Fruit fly (Drosophila melanogaster) whole organism, embryonic: ENCODE results near the gene CG7896.

ENCODE experiments used
- B-H2 ChIP-seq: fragments of 200-800 bp; sonication (Bioruptor generic); optimal IDR thresholded peaks from 2 replicates; lab custom pipeline; 2018; ENCODE audit warnings: missing biosample characterization, mild to moderate bottlenecking, missing genetic modification characterization
- CG10431 ChIP-seq: fragments of 200-800 bp; sonication (Bioruptor generic); optimal IDR thresholded peaks from 3 replicates; lab custom pipeline; 2018; ENCODE audit warnings: missing biosample characterization, mild to moderate bottlenecking, missing genetic modification characterization
- CG11560 ChIP-seq: fragments of 200-800 bp; sonication (Bioruptor generic); IDR thresholded peaks from 3 replicates; pipeline ENCODE4 v1.3.6; 2022; ENCODE audit warnings: missing biosample characterization, missing genetic modification characterization
- CG12219 ChIP-seq: fragments of 200-800 bp; sonication (Bioruptor generic); optimal IDR thresholded peaks from 3 replicates; lab custom pipeline; 2018; ENCODE audit warnings: missing biosample characterization, mild to moderate bottlenecking, missing genetic modification characterization
- CG1233 ChIP-seq: fragments of 200-800 bp; sonication (Bioruptor generic); optimal IDR thresholded peaks from 4 replicates; lab custom pipeline; 2018; ENCODE audit warnings: missing biosample characterization, mild to moderate bottlenecking, missing genetic modification characterization
- CG14014 ChIP-seq: fragments of 200-800 bp; sonication (Bioruptor generic); IDR thresholded peaks from 2 replicates; pipeline ENCODE4 v1.3.6; 2022; ENCODE audit warnings: missing biosample characterization, missing genetic modification characterization
- CG14710 ChIP-seq: fragments of 200-800 bp; sonication (Bioruptor generic); optimal IDR thresholded peaks from 3 replicates; lab custom pipeline; 2019; ENCODE audit warnings: missing biosample characterization, mild to moderate bottlenecking, missing genetic modification characterization, moderate library complexity
- CG1832 ChIP-seq: fragments of 200-800 bp; sonication (Bioruptor generic); optimal IDR thresholded peaks from 2 replicates; lab custom pipeline; 2017; ENCODE audit warnings: missing biosample characterization, mild to moderate bottlenecking, missing genetic modification characterization, inconsistent platforms
- CG2889 ChIP-seq: fragments of 200-800 bp; sonication (Bioruptor generic); IDR thresholded peaks from 3 replicates; pipeline ENCODE4 v1.3.6; 2022; ENCODE audit warnings: missing biosample characterization, missing genetic modification characterization
- CG3065 ChIP-seq: fragments of 200-800 bp; sonication (Bioruptor generic); optimal IDR thresholded peaks from 2 replicates; lab custom pipeline; 2016; ENCODE audit warnings: missing biosample characterization, missing genetic modification characterization
- CG34422 ChIP-seq: fragments of 200-800 bp; sonication (Bioruptor generic); IDR thresholded peaks from 3 replicates; pipeline ENCODE4 v1.3.6; 2022; ENCODE audit warnings: missing biosample characterization, missing genetic modification characterization
- CG6654 ChIP-seq: fragments of 200-800 bp; sonication (Bioruptor generic); optimal IDR thresholded peaks from 2 replicates; lab custom pipeline; 2017; ENCODE audit warnings: missing biosample characterization, mild to moderate bottlenecking, missing genetic modification characterization
- CG6689 ChIP-seq: fragments of 200-800 bp; sonication (Bioruptor generic); IDR thresholded peaks from 2 replicates; pipeline ENCODE4 v1.3.6; 2022; ENCODE audit warnings: missing biosample characterization, missing genetic modification characterization
- CG6791 ChIP-seq: fragments of 200-800 bp; sonication (Bioruptor generic); IDR thresholded peaks from 3 replicates; pipeline ENCODE4 v1.3.6; 2022; ENCODE audit warnings: missing biosample characterization, missing genetic modification characterization; ENCODE audit not compliant: partially characterized antibody
- CG7963 ChIP-seq: fragments of 200-800 bp; sonication (Bioruptor generic); IDR thresholded peaks from 3 replicates; pipeline ENCODE4 v1.3.6; 2022; ENCODE audit warnings: missing biosample characterization, missing genetic modification characterization; ENCODE audit not compliant: partially characterized antibody
- CG8281 ChIP-seq: fragments of 200-800 bp; sonication (Bioruptor generic); optimal IDR thresholded peaks from 2 replicates; lab custom pipeline; 2018; ENCODE audit warnings: missing biosample characterization, mild to moderate bottlenecking, missing genetic modification characterization, moderate library complexity
- CG8478 ChIP-seq: fragments of >200 bp; optimal IDR thresholded peaks from 2 replicates; lab custom pipeline; 2018
- CTCF ChIP-seq: fragments of 200-800 bp; sonication (Bioruptor generic); optimal IDR thresholded peaks from 2 replicates; lab custom pipeline; 2017; ENCODE audit warnings: missing biosample characterization, mild to moderate bottlenecking, missing genetic modification characterization, moderate library complexity
- Dad ChIP-seq: fragments of 200-800 bp; sonication (Bioruptor generic); optimal IDR thresholded peaks from 3 replicates; lab custom pipeline; 2016; ENCODE audit warnings: missing biosample characterization, missing genetic modification characterization
- E2f2 ChIP-seq: fragments of 200-800 bp; sonication (Bioruptor generic); IDR thresholded peaks from 2 replicates; pipeline ENCODE4 v1.3.6; 2022; ENCODE audit warnings: missing biosample characterization, missing genetic modification characterization
- HmgZ ChIP-seq: fragments of 200-800 bp; sonication (Bioruptor generic); optimal IDR thresholded peaks from 2 replicates; lab custom pipeline; 2018; ENCODE audit warnings: missing biosample characterization, mild to moderate bottlenecking, missing genetic modification characterization
- Hmx ChIP-seq: fragments of 200-800 bp; sonication (Bioruptor generic); optimal IDR thresholded peaks from 2 replicates; lab custom pipeline; 2016; ENCODE audit warnings: missing biosample characterization, missing genetic modification characterization
- Med ChIP-seq: fragments of 200-800 bp; sonication (Bioruptor generic); peaks from one replicate; lab custom pipeline; 2016; ENCODE audit warnings: missing biosample characterization, missing genetic modification characterization, mild to moderate bottlenecking, inconsistent platforms, moderate library complexity
- NK7.1 ChIP-seq: fragments of 200-800 bp; sonication (Bioruptor generic); optimal IDR thresholded peaks from 3 replicates; lab custom pipeline; 2016; ENCODE audit warnings: missing biosample characterization, missing genetic modification characterization
- Pdp1 ChIP-seq, 2 experiments: fragments of 200-800 bp; sonication (Bioruptor generic); optimal IDR thresholded peaks; 3 replicates each; lab custom pipeline; 2016; ENCODE audit warnings: missing biosample characterization in 2 of 2, missing genetic modification characterization in 2 of 2, mild to moderate bottlenecking in 1 of 2, moderate library complexity in 1 of 2
- Ravus ChIP-seq: fragments of 200-800 bp; sonication (Bioruptor generic); IDR thresholded peaks from 2 replicates; pipeline ENCODE4 v1.3.6; 2022; ENCODE audit warnings: missing biosample characterization, missing genetic modification characterization
- Sry-δ ChIP-seq: fragments of 200-800 bp; sonication (Bioruptor generic); optimal IDR thresholded peaks from 2 replicates; lab custom pipeline; 2016; ENCODE audit warnings: missing biosample characterization, missing genetic modification characterization
- Tbp ChIP-seq: fragments of >200 bp; optimal IDR thresholded peaks from 2 replicates; lab custom pipeline; 2018; ENCODE audit warnings: missing biosample characterization, missing genetic modification characterization
- abd-A ChIP-seq: fragments of 200-800 bp; sonication (Bioruptor generic); optimal IDR thresholded peaks from 3 replicates; lab custom pipeline; 2019; ENCODE audit warnings: missing biosample characterization, mild to moderate bottlenecking, missing genetic modification characterization, moderate library complexity
- bcd ChIP-seq: fragments of 200-800 bp; sonication (Bioruptor generic); optimal IDR thresholded peaks from 2 replicates; lab custom pipeline; 2017; ENCODE audit warnings: missing biosample characterization, mild to moderate bottlenecking, missing genetic modification characterization
- cad ChIP-seq: fragments of >200 bp; optimal IDR thresholded peaks from 2 replicates; lab custom pipeline; 2017; ENCODE audit warnings: missing biosample characterization, missing genetic modification characterization
- chm ChIP-seq: fragments of 200-800 bp; sonication (Bioruptor generic); IDR thresholded peaks from 2 replicates; pipeline ENCODE4 v1.3.6; 2022; ENCODE audit warnings: missing biosample characterization, missing genetic modification characterization
- ci ChIP-seq: fragments of 200-800 bp; sonication (Bioruptor generic); IDR thresholded peaks from 3 replicates; pipeline ENCODE4 v1.3.6; 2022; ENCODE audit warnings: missing biosample characterization, missing genetic modification characterization
- emc ChIP-seq: fragments of 200-800 bp; sonication (Bioruptor generic); optimal IDR thresholded peaks from 2 replicates; lab custom pipeline; 2016; ENCODE audit warnings: missing biosample characterization, missing genetic modification characterization
- fd64A ChIP-seq: fragments of 200-800 bp; sonication (Bioruptor generic); optimal IDR thresholded peaks from 3 replicates; lab custom pipeline; 2018; ENCODE audit warnings: missing biosample characterization, mild to moderate bottlenecking, missing genetic modification characterization
- gce ChIP-seq: fragments of 200-800 bp; sonication (Bioruptor generic); IDR thresholded peaks from 3 replicates; pipeline ENCODE4 v1.3.6; 2022; ENCODE audit warnings: missing biosample characterization, missing genetic modification characterization
- gcm2 ChIP-seq: fragments of 200-800 bp; sonication (Bioruptor generic); optimal IDR thresholded peaks from 2 replicates; lab custom pipeline; 2016; ENCODE audit warnings: missing biosample characterization, missing genetic modification characterization
- ind ChIP-seq: fragments of 200-800 bp; sonication (Bioruptor generic); optimal IDR thresholded peaks from 3 replicates; lab custom pipeline; 2016; ENCODE audit warnings: missing biosample characterization, missing genetic modification characterization
- lola ChIP-seq, 3 experiments: fragments of >200 bp in 2 of 3; fragments of 200-800 bp in 1 of 3; sonication (Bioruptor generic) in 1 of 3; optimal IDR thresholded peaks; 2 replicates each; lab custom pipeline; 2017 to 2019; ENCODE audit warnings: missing biosample characterization in 3 of 3, missing genetic modification characterization in 3 of 3, mild to moderate bottlenecking in 1 of 3, moderate library complexity in 1 of 3
- mam ChIP-seq: fragments of 200-800 bp; sonication (Bioruptor generic); optimal IDR thresholded peaks from 3 replicates; lab custom pipeline; 2016; ENCODE audit warnings: missing biosample characterization, missing genetic modification characterization
- nerfin-1 ChIP-seq: fragments of 200-800 bp; sonication (Bioruptor generic); optimal IDR thresholded peaks from 3 replicates; lab custom pipeline; 2019; ENCODE audit warnings: missing biosample characterization, mild to moderate bottlenecking, missing genetic modification characterization, moderate library complexity
- nom ChIP-seq: fragments of 200-800 bp; sonication (Bioruptor generic); optimal IDR thresholded peaks from 2 replicates; lab custom pipeline; 2017; ENCODE audit warnings: missing biosample characterization, missing genetic modification characterization, mild to moderate bottlenecking, moderate library complexity, missing genetic modification reagents
- p53 ChIP-seq: fragments of 200-800 bp; sonication (Bioruptor generic); optimal IDR thresholded peaks from 2 replicates; lab custom pipeline; 2016; ENCODE audit warnings: missing biosample characterization, missing genetic modification characterization
- ranshi ChIP-seq: fragments of 200-800 bp; sonication (Bioruptor generic); IDR thresholded peaks from 2 replicates; pipeline ENCODE4 v1.3.6; 2022; ENCODE audit warnings: missing biosample characterization, missing genetic modification characterization
- row ChIP-seq: fragments of 200-800 bp; sonication (Bioruptor generic); IDR thresholded peaks from 3 replicates; pipeline ENCODE4 v1.3.6; 2022; ENCODE audit warnings: missing biosample characterization, missing genetic modification characterization
- sens-2 ChIP-seq: fragments of 200-800 bp; sonication (Bioruptor generic); IDR thresholded peaks from 2 replicates; pipeline ENCODE4 v1.3.6; 2022; ENCODE audit warnings: missing biosample characterization, missing genetic modification characterization
- seq ChIP-seq: fragments of 200-800 bp; sonication (Bioruptor generic); IDR thresholded peaks from 2 replicates; pipeline ENCODE4 v1.3.6; 2022; ENCODE audit warnings: missing biosample characterization, missing genetic modification characterization
- sug ChIP-seq: fragments of 200-800 bp; optimal IDR thresholded peaks from 2 replicates; lab custom pipeline; 2019; ENCODE audit warnings: missing biosample characterization, mild to moderate bottlenecking, missing genetic modification characterization, moderate library complexity
- vnd ChIP-seq: fragments of 200-800 bp; sonication (Bioruptor generic); IDR thresholded peaks from 3 replicates; pipeline ENCODE4 v1.3.6; 2022; ENCODE audit warnings: missing biosample characterization, missing genetic modification characterization; ENCODE audit not compliant: partially characterized antibody
- wdn ChIP-seq: fragments of 200-800 bp; sonication (Bioruptor generic); IDR thresholded peaks from 2 replicates; pipeline ENCODE4 v1.3.6; 2022; ENCODE audit warnings: missing biosample characterization, missing genetic modification characterization
- wor ChIP-seq: fragments of 200-800 bp; sonication (Bioruptor generic); IDR thresholded peaks from 2 replicates; pipeline ENCODE4 v1.3.6; 2022; ENCODE audit warnings: missing biosample characterization, missing genetic modification characterization

CG7896 gene

dm6 chr3R:30014480-30014879 lies 31.3 kb downstream of the CG7896 start:
- TF ChIP-seq sug (peak; percentile 31), Pdp1 (GFP tag; optimal IDR thresholded peaks at IDR 0.05; lab: Kevin White, UChicago) (peak in 1 of 2 experiments; percentile 91), ci (peak; percentile 21; the same call in 1 of the 3 replicates), CG6791 (GFP tag; lab: Robert Waterston, UW) (0 out of 3 replicates have a peak, but pooled peaks have one; percentile 8), ind (GFP tag; lab: Kevin White, UChicago) (no peak)

dm6 chr3R:30014977-30015514 lies 31.8 kb downstream of the CG7896 start, which contains the start of gene CG7920:
Gene CG7920, minus strand, starts transcription at chr3R:30015284.
- TF ChIP-seq vnd (GFP tag; lab: Robert Waterston, UW), result peak; percentile 75
- TF ChIP-seq sens-2 (GFP tag; lab: Robert Waterston, UW), result no peak
- TF ChIP-seq row (GFP tag; lab: Robert Waterston, UW), result no peak
- no peak; the same call in 1 of the 2 replicates for TF ChIP-seq ranshi
- TF ChIP-seq Tbp (GFP tag; lab: Kevin White, UChicago), result no peak
- no peak for TF ChIP-seq cad (GFP tag; lab: Kevin White, UChicago)
- no peak for TF ChIP-seq lola (GFP tag; optimal IDR thresholded peaks at IDR 0.05; lab: Kevin White, UChicago)
- no peak for TF ChIP-seq CG8478
- TF ChIP-seq CG1233 (GFP tag; lab: Kevin White, UChicago), result no peak
- TF ChIP-seq abd-A (tag; lab: Kevin White, UChicago), result peak; percentile 37
- no peak for TF ChIP-seq Dad
- 0 out of 3 replicates have a peak, but pooled peaks have one; percentile 16 for TF ChIP-seq CG2889 (GFP tag; lab: Robert Waterston, UW)
- TF ChIP-seq wor (GFP tag; lab: Robert Waterston, UW), result no peak
- TF ChIP-seq Sry-δ, result peak; percentile 74
- TF ChIP-seq CG6654 (GFP tag; lab: Kevin White, UChicago), result no peak
- no peak for TF ChIP-seq gce (GFP tag; lab: Robert Waterston, UW)
- TF ChIP-seq E2f2, result peak; percentile 99
- no peak for TF ChIP-seq NK7.1 (GFP tag; lab: Kevin White, UChicago)
- no peak for TF ChIP-seq CG12219 (GFP tag; lab: Kevin White, UChicago)
- TF ChIP-seq p53 (GFP tag; lab: Kevin White, UChicago), result no peak
- TF ChIP-seq fd64A (GFP tag; lab: Kevin White, UChicago), result no peak
- TF ChIP-seq gcm2 (GFP tag; lab: Kevin White, UChicago), result no peak
- peak; percentile 77 for TF ChIP-seq nom (GFP tag; lab: Kevin White, UChicago)
- no peak for TF ChIP-seq Hmx (GFP tag; lab: Kevin White, UChicago)
- TF ChIP-seq CG10431 (GFP tag; lab: Kevin White, UChicago), result no peak
- peak; percentile 2 for TF ChIP-seq nerfin-1 (tag; lab: Kevin White, UChicago)
- TF ChIP-seq Ravus, result no peak
- TF ChIP-seq CG6689 (GFP tag; lab: Robert Waterston, UW), result no peak
- TF ChIP-seq bcd, result no peak
- TF ChIP-seq CG14014 (GFP tag; lab: Robert Waterston, UW), result no peak
- TF ChIP-seq CG14710, result peak; percentile 39
- no peak for TF ChIP-seq CG8281 (tag; lab: Kevin White, UChicago)
- no peak for TF ChIP-seq seq (GFP tag; lab: Robert Waterston, UW)
- no peak for TF ChIP-seq wdn (GFP tag; lab: Robert Waterston, UW)
- TF ChIP-seq CTCF (GFP tag; lab: Kevin White, UChicago), result peak; percentile 75
- no peak for TF ChIP-seq CG3065
- TF ChIP-seq Med (GFP tag; lab: Kevin White, UChicago), result peak; percentile 83
- no peak for TF ChIP-seq CG11560 (tag; lab: Robert Waterston, UW)
- peak; percentile 30; the same call in 1 of the 3 replicates for TF ChIP-seq CG7963 (GFP tag; lab: Robert Waterston, UW)
- peak; percentile 55; the same call in 2 of the 3 replicates for TF ChIP-seq CG34422 (GFP tag; lab: Robert Waterston, UW)
- TF ChIP-seq chm (GFP tag; lab: Robert Waterston, UW), result peak; percentile 22; the same call in 1 of the 2 replicates
- no peak for TF ChIP-seq mam (GFP tag; lab: Kevin White, UChicago)
- TF ChIP-seq B-H2 (GFP tag; lab: Kevin White, UChicago), result no peak
- no peak for TF ChIP-seq CG1832
- peak; percentile 68 for TF ChIP-seq HmgZ (tag; lab: Kevin White, UChicago)
- no peak for TF ChIP-seq emc
